Worm (Caenorhabditis elegans) whole organism, late embryonic: ENCODE measurements around the gene C44C10.5.

Experiments used
- hlh-30 ChIP-seq: sonication (generic microtip); optimal IDR thresholded peaks from 2 replicates; lab custom pipeline; 2017; ENCODE audit warnings: antibody characterized with exemption, missing genetic modification characterization, missing compliant biosample characterization; ENCODE audit not compliant: insufficient read depth
- hlh-8 ChIP-seq: sonication (generic microtip); optimal IDR thresholded peaks from 2 replicates; lab custom pipeline; 2016; ENCODE audit warnings: missing genotype, missing genetic modification characterization, missing compliant biosample characterization
- lim-6 ChIP-seq: sonication (generic microtip); optimal IDR thresholded peaks from 2 replicates; lab custom pipeline; 2016; ENCODE audit warnings: missing genetic modification characterization, missing compliant biosample characterization
- pqm-1 ChIP-seq: sonication (generic microtip); optimal IDR thresholded peaks from 2 replicates; lab custom pipeline; 2016; ENCODE audit warnings: missing genetic modification characterization, missing compliant biosample characterization
- sdc-2 ChIP-seq: sonication (generic microtip); optimal IDR thresholded peaks from 2 replicates; lab custom pipeline; 2016; ENCODE audit warnings: missing genotype, missing genetic modification characterization, missing compliant biosample characterization
- tbx-2 ChIP-seq: sonication (generic microtip); optimal IDR thresholded peaks from 2 replicates; lab custom pipeline; 2016; ENCODE audit warnings: missing genetic modification characterization, missing compliant biosample characterization
- unc-86 ChIP-seq: sonication (generic microtip); optimal IDR thresholded peaks from 2 replicates; lab custom pipeline; 2016; ENCODE audit warnings: missing genetic modification characterization, missing compliant biosample characterization
- zip-5 ChIP-seq: sonication (generic microtip); optimal IDR thresholded peaks from 2 replicates; lab custom pipeline; 2016; ENCODE audit warnings: missing genetic modification characterization, missing compliant biosample characterization
- ztf-16 ChIP-seq: sonication (generic microtip); optimal IDR thresholded peaks from 2 replicates; lab custom pipeline; 2017; ENCODE audit warnings: missing genetic modification characterization, missing compliant biosample characterization

- TF ChIP-seq pqm-1 (tag; lab: Kevin White, UChicago) (no peak), ztf-16 (tag; lab: Kevin White, UChicago) (no peak), unc-86 (no peak), hlh-8 (tag; lab: Kevin White, UChicago) (no peak), lim-6 (tag; lab: Kevin White, UChicago) (no peak), zip-5 (tag; lab: Kevin White, UChicago) (no peak), tbx-2 (tag; lab: Kevin White, UChicago) (no peak), sdc-2 (tag; lab: Kevin White, UChicago) (no peak), hlh-30 (tag; lab: Kevin White, UChicago) (no peak)
These were observed 6.4 kb downstream of the C44C10.5 start, which contains the start of gene C44C10.12 for ce11 chrX:11696696-11697095.
